Worm (Caenorhabditis elegans) whole organism, early embryonic: Measurements from ENCODE around the gene fbxa-171.

Source experiments
- B0310.2 ChIP-seq: sonication (generic microtip); optimal IDR thresholded peaks from 2 replicates; lab custom pipeline; 2016; ENCODE audit warnings: mild to moderate bottlenecking, missing genetic modification characterization, missing compliant biosample characterization
- F13C5.2 ChIP-seq: sonication (generic microtip); optimal IDR thresholded peaks from 2 replicates; lab custom pipeline; 2017; ENCODE audit warnings: mild to moderate bottlenecking, missing genetic modification characterization, inconsistent platforms, missing compliant biosample characterization
- ama-1 ChIP-seq: fragments of 150-350 bp; optimal IDR thresholded peaks from 2 replicates; lab custom pipeline; 2014
- ceh-36 ChIP-seq: sonication (generic microtip); optimal IDR thresholded peaks from 2 replicates; lab custom pipeline; 2016; ENCODE audit warnings: missing genetic modification characterization, inconsistent platforms, missing compliant biosample characterization
- flt-1 ChIP-seq: fragments of 200-800 bp; sonication (Bioruptor generic); IDR thresholded peaks from 2 replicates; pipeline ENCODE4 v1.3.6; 2022; ENCODE audit warnings: missing genetic modification characterization, missing compliant biosample characterization
- hmbx-1 ChIP-seq: sonication (generic microtip); optimal IDR thresholded peaks from 2 replicates; lab custom pipeline; 2016; ENCODE audit warnings: mild to moderate bottlenecking, missing genetic modification characterization, missing compliant biosample characterization
- hnd-1 ChIP-seq: sonication (generic microtip); optimal IDR thresholded peaks from 2 replicates; lab custom pipeline; 2016; ENCODE audit warnings: missing genetic modification characterization, missing compliant biosample characterization
- tbx-11 ChIP-seq: fragments of 200-800 bp; sonication (Bioruptor generic); IDR thresholded peaks from 2 replicates; pipeline ENCODE4 v1.3.6; 2022; ENCODE audit warnings: missing genetic modification characterization, missing compliant biosample characterization

- TF ChIP-seq F13C5.2 (tag; lab: Kevin White, UChicago) (no peak), ama-1 (lab: Kevin White, UChicago) (no peak), ceh-36 (no peak), hmbx-1 (tag; lab: Kevin White, UChicago) (no peak), hnd-1 (tag; lab: Kevin White, UChicago) (no peak), flt-1 (GFP tag; lab: Robert Waterston, UW) (no peak), B0310.2 (tag; lab: Kevin White, UChicago) (no peak), tbx-11 (GFP tag; lab: Robert Waterston, UW) (no peak)
Observed at ce11 chrV:17549362-17549761, 16.4 kb downstream of the fbxa-171 start, which contains the start of gene fbxa-176.
